Fruit fly (Drosophila melanogaster): ENCODE measurements around the gene CG7800.

CG7800 gene

dm6 chr3R:8239472-8240301, 21.9 kb downstream of the CG7800 start (continued):
- TF ChIP-seq Awh (GFP tag; IDR thresholded peaks at IDR 0.05) = peak; percentile 48
- peak; percentile 50 for TF ChIP-seq CG11247 (GFP tag; IDR thresholded peaks at IDR 0.05)
- TF ChIP-seq CG12299 (tag; optimal IDR thresholded peaks at IDR 0.05) = peak; percentile 86
- TF ChIP-seq sim (GFP tag; IDR thresholded peaks at IDR 0.05) = peak; percentile 57; the same call in 1 of the 2 replicates
- TF ChIP-seq CG33557 (GFP tag; optimal IDR thresholded peaks at IDR 0.05) = peak; percentile 90
- peak; percentile 75 for TF ChIP-seq Usf (GFP tag; optimal IDR thresholded peaks at IDR 0.05)
- peak; percentile 65 to 82 for TF ChIP-seq dpn (GFP tag; optimal IDR thresholded peaks at IDR 0.05)
- TF ChIP-seq Hmr (GFP tag; optimal IDR thresholded peaks at IDR 0.05) = peak; percentile 92
- TF ChIP-seq Stat92E (GFP tag; optimal IDR thresholded peaks at IDR 0.05) = no peak
- TF ChIP-seq nerfin-2 (GFP tag; IDR thresholded peaks at IDR 0.05; ENCODE audit: partially characterized antibody) = no peak
- peak; percentile 85 for TF ChIP-seq CG6689 (GFP tag; IDR thresholded peaks at IDR 0.05)
- TF ChIP-seq CG5245 (GFP tag; optimal IDR thresholded peaks at IDR 0.05) = peak; percentile 64
- peak; percentile 52 for TF ChIP-seq CG8089 (GFP tag; optimal IDR thresholded peaks at IDR 0.05)
- TF ChIP-seq CG16813 (GFP tag; IDR thresholded peaks at IDR 0.05; ENCODE audit: partially characterized antibody) = no peak
- TF ChIP-seq Dip3 (GFP tag; optimal IDR thresholded peaks at IDR 0.05) = peak; percentile 68
- TF ChIP-seq sima (GFP tag; optimal IDR thresholded peaks at IDR 0.05) = peak; percentile 61
- peak; percentile 94 for TF ChIP-seq Asciz (GFP tag; optimal IDR thresholded peaks at IDR 0.05)
- TF ChIP-seq CG7357 (GFP tag; IDR thresholded peaks at IDR 0.05) = peak; percentile 76; the same call in 2 of the 3 replicates
- TF ChIP-seq dm (GFP tag; optimal IDR thresholded peaks at IDR 0.05) = peak; percentile 56
- TF ChIP-seq CG18476 (GFP tag; optimal IDR thresholded peaks at IDR 0.05) = peak; percentile 88
- TF ChIP-seq HmgZ (tag; optimal IDR thresholded peaks at IDR 0.05) = peak; percentile 48
- TF ChIP-seq cato (GFP tag; optimal IDR thresholded peaks at IDR 0.05; ENCODE audit: borderline replicate concordance) = peak; percentile 75
- peak; percentile 56 for TF ChIP-seq CG8944 (GFP tag; optimal IDR thresholded peaks at IDR 0.05)
- TF ChIP-seq CG9797 (GFP tag; optimal IDR thresholded peaks at IDR 0.05) = no peak
- TF ChIP-seq CG15696 (tag; optimal IDR thresholded peaks at IDR 0.05) = peak; percentile 80
- peak; percentile 83 for TF ChIP-seq fd3F (GFP tag; optimal IDR thresholded peaks at IDR 0.05)
- peak; percentile 84 for TF ChIP-seq CG2875 (GFP tag; optimal IDR thresholded peaks at IDR 0.05)
- TF ChIP-seq Ets65A (GFP tag) = peak; percentile 78
- no peak for TF ChIP-seq aop (GFP tag; IDR thresholded peaks at IDR 0.05)
- peak; percentile 84 for TF ChIP-seq Fer3 (tag; optimal IDR thresholded peaks at IDR 0.05)
- peak; percentile 41 for TF ChIP-seq btn (GFP tag; optimal IDR thresholded peaks at IDR 0.05)
- TF ChIP-seq shn (GFP tag; optimal IDR thresholded peaks at IDR 0.05) = peak; percentile 69
- TF ChIP-seq ara (GFP tag; IDR thresholded peaks at IDR 0.05) = peak; percentile 70
- TF ChIP-seq CG2889 (GFP tag; IDR thresholded peaks at IDR 0.05) = no peak; the same call in 1 of the 3 replicates
- peak; percentile 68 for TF ChIP-seq ewg (GFP tag; optimal IDR thresholded peaks at IDR 0.05)
- TF ChIP-seq peb (GFP tag; IDR thresholded peaks at IDR 0.05) = peak; percentile 50; the same call in 1 of the 2 replicates
- TF ChIP-seq CG30431 (GFP tag; optimal IDR thresholded peaks at IDR 0.05) = peak; percentile 72
- TF ChIP-seq crc (GFP tag; optimal IDR thresholded peaks at IDR 0.05) = peak; percentile 78
- TF ChIP-seq CG18599 (GFP tag; optimal IDR thresholded peaks at IDR 0.05) = peak; percentile 91
- no peak for TF ChIP-seq TFAM (GFP tag; optimal IDR thresholded peaks at IDR 0.05)
- TF ChIP-seq Elba2 (GFP tag; optimal IDR thresholded peaks at IDR 0.05) = no peak
- peak; percentile 51 for TF ChIP-seq Mes4 (GFP tag; optimal IDR thresholded peaks at IDR 0.05)
- peak; percentile 75 for TF ChIP-seq CG12155 (GFP tag; optimal IDR thresholded peaks at IDR 0.05)
- peak; percentile 75 for TF ChIP-seq CG3838 (GFP tag; optimal IDR thresholded peaks at IDR 0.05)
- peak; percentile 90 for TF ChIP-seq PHDP (tag; optimal IDR thresholded peaks at IDR 0.05)
- no peak for TF ChIP-seq CG14965 (GFP tag; optimal IDR thresholded peaks at IDR 0.05; ENCODE audit: borderline replicate concordance)
- peak; percentile 88 for TF ChIP-seq NfI (GFP tag; optimal IDR thresholded peaks at IDR 0.05)
- peak; percentile 81 for TF ChIP-seq Camta (GFP tag; optimal IDR thresholded peaks at IDR 0.05)

Measured in whole organism, embryonic.